Worm (Caenorhabditis elegans): ENCODE measurements around the gene twk-35.

Gene twk-35

DNA sequence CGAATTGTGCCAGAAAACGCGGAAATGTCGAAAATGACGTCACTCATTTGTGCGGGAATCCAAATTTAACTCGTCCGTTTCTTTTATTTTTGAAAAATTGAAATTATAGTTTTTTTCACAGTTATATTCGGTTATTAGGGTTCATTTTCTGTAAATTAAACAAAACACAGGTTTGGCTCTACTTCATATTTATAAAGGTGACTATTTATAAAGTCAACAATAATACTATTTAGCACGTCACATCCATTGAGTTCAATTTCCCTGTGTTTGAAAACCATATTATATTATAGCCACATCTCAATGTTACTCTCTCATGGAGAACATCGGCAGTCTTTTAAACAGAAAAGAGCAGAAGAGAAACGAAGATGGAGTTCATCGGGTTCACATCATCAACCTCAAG lies at the start of gene twk-35:
Gene twk-35, plus strand, starts transcription at position 301 of the 400 bp plus-strand sequence.
- TF ChIP-seq med-1 (GFP tag; optimal IDR thresholded peaks at IDR 0.05; ENCODE audit: insufficient read depth) (no peak), flt-1 (GFP tag; IDR thresholded peaks at IDR 0.05) (no peak), ztf-29 (GFP tag; IDR thresholded peaks at IDR 0.05) (no peak), cog-1 (tag; optimal IDR thresholded peaks at IDR 0.05) (no peak)

DNA sequence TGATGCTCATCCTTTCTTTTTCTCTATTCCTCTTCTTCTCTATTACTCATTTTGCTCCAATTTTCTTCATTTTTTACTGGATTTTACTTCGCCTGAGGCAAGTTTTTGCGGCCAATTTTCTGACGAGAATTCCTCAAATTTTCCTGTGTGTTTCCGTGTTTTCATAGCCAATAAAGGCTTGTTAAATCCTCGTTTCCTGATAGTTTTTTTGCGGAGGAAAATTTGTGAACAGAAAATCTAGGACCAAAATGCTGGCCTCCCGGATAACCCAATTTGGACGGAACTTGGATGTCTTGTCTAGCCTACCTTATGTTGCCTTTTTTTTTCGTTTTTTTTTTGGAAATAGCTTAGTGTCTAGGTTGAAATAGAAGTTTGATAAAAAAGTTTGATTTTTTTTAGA lies 49.1 kb upstream of the twk-35 start:
- no peak for TF ChIP-seq ztf-23 (GFP tag; IDR thresholded peaks at IDR 0.05)
- no peak for TF ChIP-seq flt-1 (GFP tag; IDR thresholded peaks at IDR 0.05)
- TF ChIP-seq ztf-29 (GFP tag; IDR thresholded peaks at IDR 0.05): no peak
- TF ChIP-seq T22C8.4 (GFP tag; IDR thresholded peaks at IDR 0.05): no peak
- TF ChIP-seq tab-1 (GFP tag; IDR thresholded peaks at IDR 0.05): no peak
- no peak for TF ChIP-seq med-1 (GFP tag; optimal IDR thresholded peaks at IDR 0.05; ENCODE audit: insufficient read depth)
- TF ChIP-seq klf-2 (GFP tag; conservative IDR thresholded peaks at IDR 0.05): no peak
- no peak for TF ChIP-seq cog-1 (tag; optimal IDR thresholded peaks at IDR 0.05)
- TF ChIP-seq ref-1 (GFP tag; conservative IDR thresholded peaks at IDR 0.05): no peak

- TF ChIP-seq ref-1 (GFP tag; conservative IDR thresholded peaks at IDR 0.05): no peak
- TF ChIP-seq klf-2 (GFP tag; conservative IDR thresholded peaks at IDR 0.05): no peak
- no peak for TF ChIP-seq T22C8.4 (GFP tag; IDR thresholded peaks at IDR 0.05)
- no peak for TF ChIP-seq ztf-29 (GFP tag; IDR thresholded peaks at IDR 0.05)
- no peak for TF ChIP-seq flt-1 (GFP tag; IDR thresholded peaks at IDR 0.05)
- TF ChIP-seq med-1 (GFP tag; optimal IDR thresholded peaks at IDR 0.05; ENCODE audit: insufficient read depth): no peak
- no peak for TF ChIP-seq ztf-23 (GFP tag; IDR thresholded peaks at IDR 0.05)
- no peak for TF ChIP-seq cog-1 (tag; optimal IDR thresholded peaks at IDR 0.05)
Measured at ce11 chrV:20814424-20814823, 48.4 kb upstream of the twk-35 start, which contains the start of gene Y44A6D.7. Y44A6D.7 (plus strand) TSS chrV:20814724.

DNA sequence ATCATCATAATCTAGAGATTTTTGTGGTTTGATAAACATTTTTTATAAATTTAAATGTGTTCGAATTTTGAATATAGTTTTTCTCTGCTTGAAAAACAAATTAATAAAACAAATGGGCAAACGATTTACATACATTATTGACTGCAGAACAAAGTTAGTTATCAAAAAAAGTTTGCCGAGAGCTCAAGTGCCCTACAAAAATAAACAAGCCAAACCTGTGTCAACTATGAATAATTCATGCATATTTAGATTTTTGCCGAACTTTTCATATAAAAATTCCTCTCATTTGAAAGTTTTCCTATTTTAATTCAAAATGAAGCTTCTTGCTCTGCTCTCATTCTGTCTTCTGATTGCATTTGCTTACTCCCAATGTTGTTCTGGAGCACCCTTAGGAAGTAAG lies 46.9 kb upstream of the twk-35 start, which contains the start of gene sshk-1:
Gene sshk-1, plus strand, starts transcription at position 301 of the 400 bp plus-strand sequence.
- TF ChIP-seq T22C8.4 (GFP tag; IDR thresholded peaks at IDR 0.05) (no peak), cog-1 (tag; optimal IDR thresholded peaks at IDR 0.05) (no peak), tab-1 (GFP tag; IDR thresholded peaks at IDR 0.05) (no peak), klf-2 (GFP tag; conservative IDR thresholded peaks at IDR 0.05) (no peak), ztf-29 (GFP tag; IDR thresholded peaks at IDR 0.05) (no peak), ztf-23 (GFP tag; IDR thresholded peaks at IDR 0.05) (no peak), med-1 (GFP tag; optimal IDR thresholded peaks at IDR 0.05; ENCODE audit: insufficient read depth) (no peak), ref-1 (GFP tag; conservative IDR thresholded peaks at IDR 0.05) (no peak), flt-1 (GFP tag; IDR thresholded peaks at IDR 0.05) (no peak)

ce11 chrV:20820033-20820432 lies 42.7 kb upstream of the twk-35 start, which contains the start of gene T03D8.6:
T03D8.6 (minus strand) TSS chrV:20820330.
- no peak for TF ChIP-seq flt-1 (GFP tag; IDR thresholded peaks at IDR 0.05)
- TF ChIP-seq tab-1 (GFP tag; IDR thresholded peaks at IDR 0.05): no peak
- TF ChIP-seq ref-1 (GFP tag; conservative IDR thresholded peaks at IDR 0.05): no peak
- TF ChIP-seq T22C8.4 (GFP tag; IDR thresholded peaks at IDR 0.05): no peak
- no peak for TF ChIP-seq ztf-29 (GFP tag; IDR thresholded peaks at IDR 0.05)
- TF ChIP-seq klf-2 (GFP tag; conservative IDR thresholded peaks at IDR 0.05): no peak
- no peak for TF ChIP-seq med-1 (GFP tag; optimal IDR thresholded peaks at IDR 0.05; ENCODE audit: insufficient read depth)
- no peak for TF ChIP-seq cog-1 (tag; optimal IDR thresholded peaks at IDR 0.05)
- no peak for TF ChIP-seq ztf-23 (GFP tag; IDR thresholded peaks at IDR 0.05)

DNA sequence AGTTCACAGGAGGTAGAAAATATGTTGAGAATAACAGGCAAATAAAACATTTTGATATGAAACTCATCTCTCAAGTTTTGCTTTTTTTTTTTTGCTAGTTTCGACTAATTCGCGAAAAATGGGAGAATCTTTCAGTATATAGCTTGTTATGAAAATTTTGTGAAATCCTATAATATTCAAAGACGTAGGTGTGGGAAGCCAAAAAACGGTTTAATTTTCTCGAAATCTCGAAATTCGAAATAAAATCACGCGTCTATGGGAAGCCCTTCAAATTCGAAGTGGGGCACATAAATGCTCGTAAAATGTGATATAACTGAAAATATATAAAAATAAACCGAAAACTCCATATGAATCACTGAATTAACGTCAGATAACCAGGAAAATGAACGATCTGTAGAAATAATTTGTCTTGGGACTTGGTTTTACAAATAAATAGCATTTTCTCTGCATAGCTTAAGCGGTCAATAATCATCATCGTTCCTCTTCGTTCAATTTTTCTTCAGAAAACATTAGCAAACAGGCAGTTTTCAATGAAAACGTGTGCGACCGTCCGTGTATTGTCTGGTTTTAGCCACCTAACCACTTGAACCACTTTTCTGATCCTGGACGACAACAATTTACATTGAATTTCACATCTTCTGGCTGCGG lies 37.7 kb upstream of the twk-35 start, which contains the start of the genes gcy-22 and grl-14:
Gene gcy-22, minus strand, starts transcription at position 101 of the 648 bp plus-strand sequence.
Gene grl-14, plus strand, starts transcription at position 598 of the 648 bp plus-strand sequence.
- TF ChIP-seq tab-1 (GFP tag; IDR thresholded peaks at IDR 0.05) (no peak), med-1 (GFP tag; optimal IDR thresholded peaks at IDR 0.05; ENCODE audit: insufficient read depth) (no peak)

- TF ChIP-seq tab-1 (GFP tag; IDR thresholded peaks at IDR 0.05) (no peak), med-1 (GFP tag; optimal IDR thresholded peaks at IDR 0.05; ENCODE audit: insufficient read depth) (no peak), klf-2 (GFP tag; conservative IDR thresholded peaks at IDR 0.05) (no peak), flt-1 (GFP tag; IDR thresholded peaks at IDR 0.05) (no peak), ztf-23 (GFP tag; IDR thresholded peaks at IDR 0.05) (no peak), cog-1 (tag; optimal IDR thresholded peaks at IDR 0.05) (no peak), ztf-29 (GFP tag; IDR thresholded peaks at IDR 0.05) (no peak), ref-1 (GFP tag; conservative IDR thresholded peaks at IDR 0.05) (no peak), T22C8.4 (GFP tag; IDR thresholded peaks at IDR 0.05) (no peak)
Measured at ce11 chrV:20826618-20827017, 36.2 kb upstream of the twk-35 start.

ce11 chrV:20828820-20829219 lies 34.0 kb upstream of the twk-35 start, which contains the start of gene sbt-1:
sbt-1 (minus strand) TSS chrV:20828881.
- TF ChIP-seq ztf-23 (GFP tag; IDR thresholded peaks at IDR 0.05) (no peak), T22C8.4 (GFP tag; IDR thresholded peaks at IDR 0.05) (peak; percentile 32; the same call in 1 of the 2 replicates), flt-1 (GFP tag; IDR thresholded peaks at IDR 0.05) (0 out of 2 replicates have a peak, but pooled peaks have one; percentile 4)

DNA sequence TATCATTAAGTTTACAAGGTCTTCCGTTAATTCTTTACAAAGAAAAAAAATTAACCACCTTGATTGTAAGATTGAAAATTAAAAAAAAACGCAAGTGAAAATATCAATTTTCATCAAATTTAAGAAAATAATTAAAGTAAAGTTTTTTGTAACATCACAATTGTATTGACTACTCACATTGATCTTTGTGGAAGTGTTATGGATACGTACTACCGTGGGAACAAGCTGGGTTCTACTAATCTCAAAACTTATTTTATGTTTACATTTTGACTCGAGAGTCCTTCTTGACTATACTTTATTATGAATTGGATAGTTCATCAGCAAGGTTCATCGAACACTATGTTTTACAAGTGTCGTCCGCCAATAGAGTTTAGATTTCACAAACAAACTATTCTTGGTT lies 33.3 kb upstream of the twk-35 start, which contains the start of gene num-1:
Gene num-1, plus strand, starts transcription at position 301 of the 400 bp plus-strand sequence.
- TF ChIP-seq ztf-29 (GFP tag; IDR thresholded peaks at IDR 0.05) (no peak), ztf-23 (GFP tag; IDR thresholded peaks at IDR 0.05) (no peak), tab-1 (GFP tag; IDR thresholded peaks at IDR 0.05) (no peak), med-1 (GFP tag; optimal IDR thresholded peaks at IDR 0.05; ENCODE audit: insufficient read depth) (no peak)

ce11 chrV:20830409-20830808 lies 32.4 kb upstream of the twk-35 start:
- TF ChIP-seq flt-1 (GFP tag; IDR thresholded peaks at IDR 0.05) (no peak), klf-2 (GFP tag; conservative IDR thresholded peaks at IDR 0.05) (no peak), ztf-23 (GFP tag; IDR thresholded peaks at IDR 0.05) (no peak), med-1 (GFP tag; optimal IDR thresholded peaks at IDR 0.05; ENCODE audit: insufficient read depth) (no peak), T22C8.4 (GFP tag; IDR thresholded peaks at IDR 0.05) (no peak), ref-1 (GFP tag; conservative IDR thresholded peaks at IDR 0.05) (no peak), cog-1 (tag; optimal IDR thresholded peaks at IDR 0.05) (no peak), ztf-29 (GFP tag; IDR thresholded peaks at IDR 0.05) (no peak), tab-1 (GFP tag; IDR thresholded peaks at IDR 0.05) (no peak)
